Worm (Caenorhabditis elegans) whole organism, L2 larva: ENCODE data around the gene C17C3.11.

Experiments
- C34F6.9 ChIP-seq: fragments of 150-350 bp; optimal IDR thresholded peaks from 2 replicates; lab custom pipeline; 2014; ENCODE audit warnings: missing biosample characterization, missing genetic modification characterization
- F13H6.1 ChIP-seq: sonication (generic microtip); optimal IDR thresholded peaks from 2 replicates; lab custom pipeline; 2016; ENCODE audit warnings: missing genetic modification characterization, missing compliant biosample characterization
- R02D3.7 ChIP-seq: fragments of 150-350 bp; optimal IDR thresholded peaks from 2 replicates; lab custom pipeline; 2014; ENCODE audit warnings: missing biosample characterization, missing genetic modification characterization
- Y55F3AM.14 ChIP-seq: fragments of 200-800 bp; sonication (Bioruptor generic); optimal IDR thresholded peaks from 2 replicates; lab custom pipeline; 2018; ENCODE audit warnings: mild to moderate bottlenecking, missing genetic modification characterization, missing compliant biosample characterization
- ZK546.5 ChIP-seq: sonication (generic microtip); optimal IDR thresholded peaks from 2 replicates; lab custom pipeline; 2017; ENCODE audit warnings: missing biosample characterization, missing genetic modification characterization
- alr-1 ChIP-seq: fragments of 150-350 bp; optimal IDR thresholded peaks from 2 replicates; lab custom pipeline; 2014; ENCODE audit warnings: missing biosample characterization, missing genetic modification characterization
- aly-2 ChIP-seq: fragments of 150-350 bp; optimal IDR thresholded peaks from 2 replicates; lab custom pipeline; 2014; ENCODE audit warnings: missing biosample characterization, missing genetic modification characterization
- ama-1 ChIP-seq: fragments of 150-350 bp; optimal IDR thresholded peaks from 2 replicates; lab custom pipeline; 2018; ENCODE audit warnings: inconsistent platforms
- ceh-16 ChIP-seq: fragments of 150-350 bp; optimal IDR thresholded peaks from 2 replicates; lab custom pipeline; 2014; ENCODE audit warnings: missing biosample characterization, missing genetic modification characterization
- crh-2 ChIP-seq: sonication (generic microtip); optimal IDR thresholded peaks from 2 replicates; lab custom pipeline; 2017; ENCODE audit warnings: missing biosample characterization, missing genetic modification characterization
- dmd-4 ChIP-seq: sonication (generic microtip); optimal IDR thresholded peaks from 2 replicates; lab custom pipeline; 2017; ENCODE audit warnings: missing biosample characterization, missing genetic modification characterization
- elt-1 ChIP-seq: fragments of 150-350 bp; optimal IDR thresholded peaks from 2 replicates; lab custom pipeline; 2014; ENCODE audit warnings: missing biosample characterization, missing genetic modification characterization
- elt-3 ChIP-seq: sonication (generic microtip); optimal IDR thresholded peaks from 2 replicates; lab custom pipeline; 2017; ENCODE audit warnings: missing biosample characterization, missing genetic modification characterization
- fos-1 ChIP-seq: fragments of 150-350 bp; optimal IDR thresholded peaks from 2 replicates; lab custom pipeline; 2014; ENCODE audit warnings: missing biosample characterization, missing genetic modification characterization
- gmeb-1 ChIP-seq: fragments of 150-350 bp; optimal IDR thresholded peaks from 2 replicates; lab custom pipeline; 2014; ENCODE audit warnings: missing biosample characterization, missing genetic modification characterization
- lin-13 ChIP-seq: fragments of 150-350 bp; optimal IDR thresholded peaks from 2 replicates; lab custom pipeline; 2014; ENCODE audit warnings: missing biosample characterization, missing genetic modification reagents, missing genetic modification characterization
- lin-39 ChIP-seq: fragments of 150-350 bp; optimal IDR thresholded peaks from 2 replicates; lab custom pipeline; 2014; ENCODE audit warnings: missing biosample characterization, missing genetic modification reagents, missing genetic modification characterization
- mab-5 ChIP-seq: fragments of 150-350 bp; optimal IDR thresholded peaks from 2 replicates; lab custom pipeline; 2014; ENCODE audit warnings: missing biosample characterization, missing genetic modification characterization
- mbf-1 ChIP-seq: sonication (generic microtip); optimal IDR thresholded peaks from 2 replicates; lab custom pipeline; 2017; ENCODE audit warnings: missing biosample characterization, missing genetic modification characterization
- nhr-10 ChIP-seq: sonication (generic microtip); optimal IDR thresholded peaks from 2 replicates; lab custom pipeline; 2017; ENCODE audit warnings: missing biosample characterization, missing genetic modification characterization
- nhr-12 ChIP-seq: fragments of 150-350 bp; optimal IDR thresholded peaks from 2 replicates; lab custom pipeline; 2014; ENCODE audit warnings: missing biosample characterization, missing genetic modification characterization
- nhr-129 ChIP-seq: fragments of 150-350 bp; optimal IDR thresholded peaks from 2 replicates; lab custom pipeline; 2014; ENCODE audit warnings: missing biosample characterization, missing genetic modification characterization
- nhr-21 ChIP-seq: fragments of 150-350 bp; optimal IDR thresholded peaks from 2 replicates; lab custom pipeline; 2014; ENCODE audit warnings: missing biosample characterization, missing genetic modification characterization
- nhr-23 ChIP-seq: fragments of 150-350 bp; optimal IDR thresholded peaks from 2 replicates; lab custom pipeline; 2014; ENCODE audit warnings: missing biosample characterization, missing genetic modification reagents, missing genetic modification characterization
- nhr-237 ChIP-seq: fragments of 150-350 bp; optimal IDR thresholded peaks from 2 replicates; lab custom pipeline; 2014; ENCODE audit warnings: missing biosample characterization, missing genetic modification characterization
- nhr-25 ChIP-seq: fragments of 150-350 bp; sonication (generic microtip); optimal IDR thresholded peaks from 3 replicates; lab custom pipeline; 2014; ENCODE audit warnings: missing biosample characterization, missing genetic modification characterization
- nhr-6 ChIP-seq: fragments of 150-350 bp; optimal IDR thresholded peaks from 2 replicates; lab custom pipeline; 2014; ENCODE audit warnings: missing biosample characterization, missing genetic modification characterization
- nhr-77 ChIP-seq: fragments of 150-350 bp; optimal IDR thresholded peaks from 2 replicates; lab custom pipeline; 2014; ENCODE audit warnings: missing biosample characterization, missing genetic modification characterization
- peb-1 ChIP-seq: fragments of 150-350 bp; optimal IDR thresholded peaks from 2 replicates; lab custom pipeline; 2014; ENCODE audit warnings: missing biosample characterization, missing genetic modification characterization
- sem-4 ChIP-seq: fragments of 150-350 bp; optimal IDR thresholded peaks from 2 replicates; lab custom pipeline; 2014; ENCODE audit warnings: missing biosample characterization, missing genetic modification reagents, missing genetic modification characterization
- skn-1 ChIP-seq: sonication (generic microtip); optimal IDR thresholded peaks from 2 replicates; lab custom pipeline; 2017; ENCODE audit warnings: missing biosample characterization, missing genetic modification characterization
- sma-9 ChIP-seq, 2 experiments: fragments of 150-350 bp in 1 of 2; sonication (generic microtip) in 1 of 2; optimal IDR thresholded peaks; 2 replicates each; lab custom pipeline; 2014 to 2016; ENCODE audit warnings: missing genetic modification characterization in 2 of 2, mild to moderate bottlenecking in 1 of 2, missing biosample characterization in 1 of 2, missing compliant biosample characterization in 1 of 2, missing genetic modification reagents in 1 of 2, moderate library complexity in 1 of 2
- snpc-4 ChIP-seq: fragments of 150-350 bp; optimal IDR thresholded peaks from 2 replicates; lab custom pipeline; 2014; ENCODE audit warnings: missing biosample characterization, missing genetic modification characterization
- unc-39 ChIP-seq: fragments of 150-350 bp; optimal IDR thresholded peaks from 2 replicates; lab custom pipeline; 2014; ENCODE audit warnings: missing biosample characterization, missing genetic modification characterization
- unc-55 ChIP-seq: fragments of 150-350 bp; sonication (generic microtip); optimal IDR thresholded peaks from 3 replicates; lab custom pipeline; 2014; ENCODE audit warnings: missing biosample characterization, missing genetic modification reagents, missing genetic modification characterization
- unc-62 ChIP-seq: fragments of 150-350 bp; optimal IDR thresholded peaks from 2 replicates; lab custom pipeline; 2014; ENCODE audit warnings: missing biosample characterization, missing genetic modification reagents, missing genetic modification characterization
- zag-1 ChIP-seq: fragments of 150-350 bp; optimal IDR thresholded peaks from 2 replicates; lab custom pipeline; 2014; ENCODE audit warnings: missing biosample characterization, missing genetic modification characterization
- ztf-11 ChIP-seq: sonication (generic microtip); optimal IDR thresholded peaks from 2 replicates; lab custom pipeline; 2017; ENCODE audit warnings: missing biosample characterization, missing genetic modification characterization
- ztf-4 ChIP-seq: fragments of 150-350 bp; optimal IDR thresholded peaks from 2 replicates; lab custom pipeline; 2014; ENCODE audit warnings: missing biosample characterization, missing genetic modification characterization

Gene C17C3.11

ce11 chrII:5556431-5556830 is 18.8 kb downstream of the C17C3.11 start, which contains the start of gene ins-11:
ins-11 (plus strand) TSS chrII:5556731.
- TF ChIP-seq unc-39 (tag; lab: Kevin White, UChicago) (no peak), mbf-1 (tag; lab: Kevin White, UChicago) (no peak), nhr-25 (no peak), dmd-4 (no peak), zag-1 (tag; lab: Kevin White, UChicago) (no peak), snpc-4 (tag; lab: Kevin White, UChicago) (no peak), sem-4 (tag; lab: Kevin White, UChicago) (no peak), lin-13 (GFP tag; lab: Kevin White, UChicago) (no peak), ZK546.5 (tag; lab: Kevin White, UChicago) (no peak), mab-5 (tag; lab: Kevin White, UChicago) (no peak), gmeb-1 (tag; lab: Kevin White, UChicago) (no peak), ztf-11 (tag; lab: Kevin White, UChicago) (no peak), ama-1 (no peak), ceh-16 (tag; lab: Kevin White, UChicago) (no peak), nhr-6 (tag; lab: Kevin White, UChicago) (no peak), elt-1 (tag; lab: Kevin White, UChicago) (no peak)

DNA sequence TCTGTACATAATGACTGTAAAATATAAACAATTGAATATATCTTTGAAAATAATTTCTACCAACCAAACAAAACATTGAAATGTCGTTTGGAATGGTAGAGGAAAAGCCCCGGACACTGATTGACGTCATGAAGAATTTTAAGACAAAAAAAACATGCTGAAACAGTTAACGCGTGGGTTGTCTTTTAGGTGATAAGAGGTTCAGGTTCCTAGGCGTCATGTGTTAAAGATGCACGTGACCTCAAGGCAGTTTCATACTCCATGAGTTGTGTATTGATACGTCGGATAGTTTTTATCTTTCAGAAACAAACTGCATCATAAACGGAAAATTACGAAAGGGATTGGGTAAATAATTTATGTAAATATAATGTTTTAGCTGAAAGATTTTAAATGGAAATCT is 19.5 kb downstream of the C17C3.11 start:
- no peak for TF ChIP-seq elt-1 (tag; lab: Kevin White, UChicago)
- TF ChIP-seq ZK546.5 (tag; lab: Kevin White, UChicago): no peak
- TF ChIP-seq F13H6.1 (tag; lab: Kevin White, UChicago): no peak
- TF ChIP-seq Y55F3AM.14 (GFP tag; lab: Kevin White, UChicago): no peak
- TF ChIP-seq crh-2: peak; percentile 14
- no peak for TF ChIP-seq sem-4 (tag; lab: Kevin White, UChicago)
- no peak for TF ChIP-seq nhr-10
- TF ChIP-seq nhr-23 (tag; lab: Kevin White, UChicago): no peak
- no peak for TF ChIP-seq nhr-129 (tag; lab: Kevin White, UChicago)
- no peak for TF ChIP-seq skn-1
- TF ChIP-seq gmeb-1 (tag; lab: Kevin White, UChicago): peak; percentile 38
- TF ChIP-seq lin-13 (GFP tag; lab: Kevin White, UChicago): no peak
- no peak for TF ChIP-seq R02D3.7 (tag; lab: Kevin White, UChicago)
- TF ChIP-seq fos-1 (tag; lab: Kevin White, UChicago): no peak
- TF ChIP-seq mbf-1 (tag; lab: Kevin White, UChicago): no peak
- peak; percentile 60 for TF ChIP-seq sma-9 (GFP tag; optimal IDR thresholded peaks at IDR 0.05; lab: Kevin White, UChicago)
- TF ChIP-seq sma-9 (tag; optimal IDR thresholded peaks at IDR 0.05; lab: Kevin White, UChicago): no peak
- TF ChIP-seq lin-39: no peak

DNA sequence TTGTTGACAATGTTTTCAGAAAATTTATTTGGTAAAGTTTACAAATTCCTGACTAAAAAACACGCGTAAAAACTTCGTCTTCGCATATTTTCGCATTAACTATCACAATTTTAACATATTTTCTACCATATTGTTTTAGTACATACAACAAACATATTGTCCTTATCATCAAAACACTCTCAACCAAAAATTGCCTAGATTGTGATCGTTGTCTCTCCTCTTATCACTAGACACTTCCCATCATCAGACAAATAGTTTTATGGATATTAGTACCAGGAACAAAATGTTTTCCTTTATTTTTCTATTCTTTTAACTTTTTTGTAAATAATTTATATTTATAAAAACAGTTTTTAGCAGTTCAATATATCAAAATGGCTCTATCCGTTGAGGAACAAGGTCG is 23.8 kb downstream of the C17C3.11 start, which contains the start of gene C17C3.3:
Gene C17C3.3, plus strand, starts transcription at position 346 of the 400 bp plus-strand sequence.
- TF ChIP-seq ztf-11 (tag; lab: Kevin White, UChicago) (no peak), gmeb-1 (tag; lab: Kevin White, UChicago) (no peak), unc-62 (no peak), nhr-10 (no peak), ZK546.5 (tag; lab: Kevin White, UChicago) (no peak), mab-5 (tag; lab: Kevin White, UChicago) (no peak), ama-1 (no peak), fos-1 (tag; lab: Kevin White, UChicago) (peak; percentile 19), ceh-16 (tag; lab: Kevin White, UChicago) (no peak), sem-4 (tag; lab: Kevin White, UChicago) (no peak), nhr-6 (tag; lab: Kevin White, UChicago) (no peak), skn-1 (peak; percentile 6), unc-55 (no peak), sma-9 (GFP tag; optimal IDR thresholded peaks at IDR 0.05; lab: Kevin White, UChicago) (peak; percentile 17), sma-9 (tag; optimal IDR thresholded peaks at IDR 0.05; lab: Kevin White, UChicago) (no peak), elt-1 (tag; lab: Kevin White, UChicago) (no peak), nhr-237 (no peak), nhr-21 (tag; lab: Kevin White, UChicago) (no peak), R02D3.7 (tag; lab: Kevin White, UChicago) (no peak), nhr-12 (no peak), elt-3 (tag; lab: Kevin White, UChicago) (no peak), ztf-4 (tag; lab: Kevin White, UChicago) (no peak), unc-39 (tag; lab: Kevin White, UChicago) (no peak), C34F6.9 (tag; lab: Kevin White, UChicago) (no peak)

DNA sequence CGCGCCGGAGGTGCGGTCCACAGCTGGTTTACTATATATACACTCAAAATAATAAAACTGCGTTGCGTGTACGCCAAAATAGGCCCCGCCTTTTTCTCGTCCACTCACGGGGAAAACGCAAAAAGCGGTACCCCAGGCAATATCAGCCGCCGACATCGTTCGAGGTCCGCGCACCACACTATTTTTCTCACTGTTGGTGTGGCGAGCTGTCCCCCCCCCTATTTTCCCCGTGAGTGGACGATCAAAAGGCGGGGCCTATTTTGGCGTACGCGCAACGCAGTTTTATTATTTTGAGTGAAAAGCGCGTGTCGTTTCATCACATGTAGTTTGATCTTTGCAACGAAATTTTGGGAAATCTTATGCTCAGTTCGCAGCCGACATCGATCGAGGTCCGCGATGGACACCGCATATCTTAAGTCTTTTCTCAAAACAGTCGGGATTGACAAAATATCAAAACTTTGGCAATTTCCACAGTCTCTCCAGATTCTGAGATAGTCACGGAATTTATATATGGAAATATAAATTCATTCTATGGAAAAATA is 27.5 kb downstream of the C17C3.11 start:
- TF ChIP-seq ztf-11 (tag; lab: Kevin White, UChicago): no peak
- no peak for TF ChIP-seq aly-2 (tag; lab: Kevin White, UChicago)
- no peak for TF ChIP-seq lin-39
- no peak for TF ChIP-seq nhr-6 (tag; lab: Kevin White, UChicago)
- TF ChIP-seq skn-1: no peak
- TF ChIP-seq nhr-77 (tag; lab: Kevin White, UChicago): no peak
- no peak for TF ChIP-seq unc-39 (tag; lab: Kevin White, UChicago)
- TF ChIP-seq sem-4 (tag; lab: Kevin White, UChicago): no peak
- no peak for TF ChIP-seq nhr-237
- no peak for TF ChIP-seq alr-1
- no peak for TF ChIP-seq lin-13 (GFP tag; lab: Kevin White, UChicago)
- no peak for TF ChIP-seq R02D3.7 (tag; lab: Kevin White, UChicago)
- TF ChIP-seq elt-3 (tag; lab: Kevin White, UChicago): no peak
- no peak for TF ChIP-seq ztf-4 (tag; lab: Kevin White, UChicago)
- no peak for TF ChIP-seq peb-1 (tag; lab: Kevin White, UChicago)
- TF ChIP-seq elt-1 (tag; lab: Kevin White, UChicago): no peak
- no peak for TF ChIP-seq snpc-4 (tag; lab: Kevin White, UChicago)
- no peak for TF ChIP-seq sma-9 (GFP tag; optimal IDR thresholded peaks at IDR 0.05; lab: Kevin White, UChicago)
- TF ChIP-seq sma-9 (tag; optimal IDR thresholded peaks at IDR 0.05; lab: Kevin White, UChicago): no peak
- TF ChIP-seq nhr-10: no peak
- no peak for TF ChIP-seq nhr-129 (tag; lab: Kevin White, UChicago)
